Fruit fly (Drosophila melanogaster) whole organism, embryonic: Measurements from ENCODE around the gene CG8560.

Experiments used
- Ada2b ChIP-seq: fragments of 200-800 bp; sonication (Bioruptor generic); IDR thresholded peaks from 2 replicates; pipeline ENCODE4 v1.3.6; 2022; ENCODE audit warnings: missing biosample characterization, missing genetic modification characterization
- Bgb ChIP-seq: fragments of 200-800 bp; sonication (Bioruptor generic); IDR thresholded peaks from 2 replicates; pipeline ENCODE4 v1.3.6; 2022; ENCODE audit warnings: missing biosample characterization, missing genetic modification characterization; ENCODE audit not compliant: partially characterized antibody
- CG1024 ChIP-seq: fragments of 200-800 bp; sonication (Bioruptor generic); IDR thresholded peaks from 2 replicates; pipeline ENCODE4 v1.3.6; 2022; ENCODE audit warnings: missing biosample characterization, missing genetic modification characterization
- CG10431 ChIP-seq: fragments of 200-800 bp; sonication (Bioruptor generic); optimal IDR thresholded peaks from 3 replicates; lab custom pipeline; 2018; ENCODE audit warnings: missing biosample characterization, mild to moderate bottlenecking, missing genetic modification characterization
- CG13287 ChIP-seq: fragments of 200-800 bp; sonication (Bioruptor generic); IDR thresholded peaks from 2 replicates; pipeline ENCODE4 v1.3.6; 2022; ENCODE audit warnings: missing biosample characterization, missing genetic modification characterization; ENCODE audit not compliant: partially characterized antibody
- CG13424 ChIP-seq: fragments of 200-800 bp; sonication (Bioruptor generic); optimal IDR thresholded peaks from 2 replicates; lab custom pipeline; 2019; ENCODE audit warnings: missing biosample characterization, mild to moderate bottlenecking, missing genetic modification characterization, moderate library complexity
- Fer1 ChIP-seq: fragments of 200-800 bp; sonication (Bioruptor generic); optimal IDR thresholded peaks from 2 replicates; lab custom pipeline; 2017; ENCODE audit warnings: missing biosample characterization, mild to moderate bottlenecking, missing genetic modification characterization
- bowl ChIP-seq: fragments of 200-800 bp; sonication (Bioruptor generic); IDR thresholded peaks from 2 replicates; pipeline ENCODE4 v1.3.6; 2022; ENCODE audit warnings: missing biosample characterization, missing genetic modification characterization

dm6 chr3L:7396055-7396454, 7.9 kb downstream of the CG8560 start, which contains the start of gene CG32379:
- TF ChIP-seq Ada2b (GFP tag; lab: Robert Waterston, UW), result no peak
- no peak for TF ChIP-seq Fer1
- TF ChIP-seq CG13424 (tag; lab: Kevin White, UChicago), result no peak
- TF ChIP-seq CG13287 (GFP tag; lab: Robert Waterston, UW), result no peak
- TF ChIP-seq CG10431 (GFP tag; lab: Kevin White, UChicago), result no peak
- TF ChIP-seq Bgb (GFP tag; lab: Robert Waterston, UW), result no peak
- no peak for TF ChIP-seq bowl (GFP tag; lab: Robert Waterston, UW)
- TF ChIP-seq CG1024 (GFP tag; lab: Robert Waterston, UW), result no peak
